Fruit fly (Drosophila melanogaster): ENCODE data around the gene CG17193.

The CG17193 gene

DNA sequence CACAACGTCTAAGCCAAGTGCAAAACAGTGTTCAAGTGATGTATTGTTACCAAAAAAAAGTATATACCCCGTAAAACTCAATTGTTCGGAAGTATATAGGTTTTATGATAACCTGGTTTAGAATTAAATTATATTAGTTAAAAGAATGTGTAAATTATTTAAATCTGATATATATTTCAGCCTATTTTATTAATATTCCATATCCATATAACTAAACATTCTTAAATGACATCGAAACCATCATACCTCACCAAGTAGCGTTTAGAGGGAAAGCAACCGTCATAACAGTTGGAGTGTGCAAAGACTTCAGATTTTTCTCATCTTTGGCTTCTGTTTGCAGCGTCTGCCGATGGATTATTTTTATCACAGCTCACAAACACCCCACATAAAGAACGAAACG is 56.4 kb downstream of the CG17193 start (continued):
- TF ChIP-seq zfh2 (GFP tag; optimal IDR thresholded peaks at IDR 0.05) (no peak), CG8478 (optimal IDR thresholded peaks at IDR 0.05) (no peak), dimm (GFP tag; IDR thresholded peaks at IDR 0.05) (no peak), onecut (GFP tag; IDR thresholded peaks at IDR 0.05) (peak; percentile 72), CG14965 (GFP tag; optimal IDR thresholded peaks at IDR 0.05; ENCODE audit: borderline replicate concordance) (no peak), CG7987 (GFP tag; optimal IDR thresholded peaks at IDR 0.05) (peak; percentile 24), CG30020 (tag; optimal IDR thresholded peaks at IDR 0.05) (peak; percentile 36), CG1233 (GFP tag; optimal IDR thresholded peaks at IDR 0.05) (peak; percentile 56), CG2129 (GFP tag; IDR thresholded peaks at IDR 0.05; ENCODE audit: partially characterized antibody) (no peak), Rfx (GFP tag; IDR thresholded peaks at IDR 0.05) (peak; percentile 77), pnt (GFP tag; optimal IDR thresholded peaks at IDR 0.05) (no peak), CG11504 (tag; optimal IDR thresholded peaks at IDR 0.05) (peak; percentile 90), Hmx (GFP tag; optimal IDR thresholded peaks at IDR 0.05) (no peak), her (GFP tag; optimal IDR thresholded peaks at IDR 0.05) (no peak), CG3995 (GFP tag; optimal IDR thresholded peaks at IDR 0.05) (no peak), nau (GFP tag; optimal IDR thresholded peaks at IDR 0.05) (no peak), Opbp (GFP tag; IDR thresholded peaks at IDR 0.05; ENCODE audit: partially characterized antibody) (no peak), Usf (GFP tag; optimal IDR thresholded peaks at IDR 0.05) (peak; percentile 10), CG6854 (GFP tag; optimal IDR thresholded peaks at IDR 0.05) (peak; percentile 39), CG13424 (tag; optimal IDR thresholded peaks at IDR 0.05) (peak; percentile 86), shn (GFP tag; optimal IDR thresholded peaks at IDR 0.05) (no peak), CG3065 (GFP tag; optimal IDR thresholded peaks at IDR 0.05) (no peak), TFAM (GFP tag; optimal IDR thresholded peaks at IDR 0.05) (no peak), ase (GFP tag; IDR thresholded peaks at IDR 0.05) (0 out of 3 replicates have a peak, but pooled peaks have one; percentile 53), stc (GFP tag; IDR thresholded peaks at IDR 0.05) (peak; percentile 87), fru (optimal IDR thresholded peaks at IDR 0.05) (no peak), corto (GFP tag; optimal IDR thresholded peaks at IDR 0.05) (peak; percentile 1), NFAT (GFP tag; IDR thresholded peaks at IDR 0.05) (no peak; the same call in 1 of the 2 replicates), crc (GFP tag; optimal IDR thresholded peaks at IDR 0.05) (no peak)

DNA sequence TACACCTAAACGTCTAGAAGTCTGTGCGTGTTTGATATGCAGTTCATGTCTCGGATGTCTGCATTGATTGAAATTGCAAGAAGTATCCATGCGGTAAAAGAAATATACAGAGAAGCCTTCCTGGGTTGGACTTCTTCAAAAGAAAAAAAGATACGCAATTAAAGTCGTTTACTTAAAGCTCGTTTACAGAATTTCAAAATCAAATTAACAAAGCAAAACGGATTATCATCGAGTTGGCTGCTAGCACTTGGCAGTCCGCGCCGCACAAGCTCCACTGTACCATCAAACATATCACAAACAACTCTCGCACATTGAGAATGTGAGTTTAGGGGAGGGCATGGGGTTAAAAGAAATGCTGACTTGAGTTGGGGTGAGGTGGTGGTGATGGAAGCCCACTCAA is 57.5 kb downstream of the CG17193 start:
- no peak for TF ChIP-seq CG15073 (GFP tag; optimal IDR thresholded peaks at IDR 0.05)
- TF ChIP-seq exex (tag; optimal IDR thresholded peaks at IDR 0.05) = no peak
- TF ChIP-seq CG14667 (GFP tag; IDR thresholded peaks at IDR 0.05) = peak; percentile 63
- TF ChIP-seq CG34376 (GFP tag; optimal IDR thresholded peaks at IDR 0.05) = no peak
- TF ChIP-seq btn (GFP tag; optimal IDR thresholded peaks at IDR 0.05) = peak; percentile 64
- TF ChIP-seq CG2202 (tag; optimal IDR thresholded peaks at IDR 0.05) = peak; percentile 64
- TF ChIP-seq NFAT (GFP tag; IDR thresholded peaks at IDR 0.05) = peak; percentile 46
- TF ChIP-seq CG6689 (GFP tag; IDR thresholded peaks at IDR 0.05) = peak; percentile 75
- TF ChIP-seq Spps (tag; optimal IDR thresholded peaks at IDR 0.05) = peak; percentile 75
- peak; percentile 43 for TF ChIP-seq CG4854 (GFP tag; optimal IDR thresholded peaks at IDR 0.05)
- peak; percentile 81 for TF ChIP-seq CG6254 (GFP tag; optimal IDR thresholded peaks at IDR 0.05)
- TF ChIP-seq CG4820 (GFP tag; optimal IDR thresholded peaks at IDR 0.05) = peak; percentile 77
- peak; percentile 20 for TF ChIP-seq run (tag; optimal IDR thresholded peaks at IDR 0.05)
- TF ChIP-seq CG4328 (GFP tag; optimal IDR thresholded peaks at IDR 0.05) = no peak
- TF ChIP-seq CG14441 (GFP tag; IDR thresholded peaks at IDR 0.05) = peak; percentile 47; the same call in 1 of the 2 replicates
- peak; percentile 67 for TF ChIP-seq Mes4 (GFP tag; optimal IDR thresholded peaks at IDR 0.05)
- TF ChIP-seq CG10979 (tag; optimal IDR thresholded peaks at IDR 0.05) = peak; percentile 87
- peak; percentile 31 for TF ChIP-seq Sry-δ (GFP tag; optimal IDR thresholded peaks at IDR 0.05)
- peak; percentile 12 for TF ChIP-seq nau (GFP tag; optimal IDR thresholded peaks at IDR 0.05)
- peak; percentile 63 for TF ChIP-seq CG12071 (GFP tag; optimal IDR thresholded peaks at IDR 0.05)
- peak; percentile 45 for TF ChIP-seq Usf (GFP tag; optimal IDR thresholded peaks at IDR 0.05)
- TF ChIP-seq MBD-R2 (GFP tag; IDR thresholded peaks at IDR 0.05) = no peak
- TF ChIP-seq CG8388 (GFP tag; optimal IDR thresholded peaks at IDR 0.05) = peak; percentile 71
- TF ChIP-seq D19B (GFP tag; optimal IDR thresholded peaks at IDR 0.05) = no peak
- peak; percentile 41 for TF ChIP-seq maf-S (GFP tag; optimal IDR thresholded peaks at IDR 0.05)
- peak; percentile 81 for TF ChIP-seq H15 (GFP tag; IDR thresholded peaks at IDR 0.05)
- TF ChIP-seq Oli (tag; optimal IDR thresholded peaks at IDR 0.05) = peak; percentile 84

All from whole organism, embryonic.